Worm (Caenorhabditis elegans) whole organism, L3 larva: Measurements from ENCODE around the gene frpr-4.

ENCODE experiments used
- ZK546.5 ChIP-seq: sonication (generic microtip); optimal IDR thresholded peaks from 2 replicates; lab custom pipeline; 2017; ENCODE audit warnings: missing biosample characterization, missing genetic modification characterization
- ama-1 ChIP-seq: fragments of 150-350 bp; optimal IDR thresholded peaks from 2 replicates; lab custom pipeline; 2018
- ceh-82 ChIP-seq: fragments of 150-350 bp; optimal IDR thresholded peaks from 2 replicates; lab custom pipeline; 2014; ENCODE audit warnings: missing biosample characterization, missing genetic modification characterization
- ceh-9 ChIP-seq: sonication (generic microtip); optimal IDR thresholded peaks from 2 replicates; lab custom pipeline; 2018; ENCODE audit warnings: missing biosample characterization, missing genetic modification characterization
- daf-12 ChIP-seq: fragments of 150-350 bp; optimal IDR thresholded peaks from 2 replicates; lab custom pipeline; 2014; ENCODE audit warnings: missing biosample characterization, missing genetic modification reagents, missing genetic modification characterization
- egl-27 ChIP-seq: sonication (generic microtip); optimal IDR thresholded peaks from 4 replicates; lab custom pipeline; 2017; ENCODE audit warnings: missing biosample characterization, missing genetic modification reagents, missing genetic modification characterization
- egl-5 ChIP-seq: fragments of 150-350 bp; optimal IDR thresholded peaks from 2 replicates; lab custom pipeline; 2017; ENCODE audit warnings: missing biosample characterization, missing genetic modification reagents, missing genetic modification characterization, inconsistent platforms
- elt-1 ChIP-seq: fragments of 150-350 bp; optimal IDR thresholded peaks from 2 replicates; lab custom pipeline; 2014; ENCODE audit warnings: missing biosample characterization, missing genetic modification characterization
- elt-3 ChIP-seq, 3 experiments: fragments of 150-350 bp in 1 of 3; sonication (generic microtip) in 2 of 3; optimal IDR thresholded peaks; 2 replicates in 2 of 3; 4 replicates in 1 of 3; lab custom pipeline; 2014 to 2017; ENCODE audit warnings: missing biosample characterization in 3 of 3, missing genetic modification characterization in 3 of 3
- eor-1 ChIP-seq, 2 experiments: fragments of 150-350 bp; optimal IDR thresholded peaks; 2 replicates each; lab custom pipeline; 2014 to 2018; ENCODE audit warnings: missing biosample characterization in 2 of 2, missing genetic modification characterization in 2 of 2
- fkh-10 ChIP-seq: sonication (generic microtip); optimal IDR thresholded peaks from 2 replicates; lab custom pipeline; 2017; ENCODE audit warnings: missing biosample characterization, missing genetic modification reagents, missing genetic modification characterization
- fkh-2 ChIP-seq: fragments of 150-350 bp; optimal IDR thresholded peaks from 2 replicates; lab custom pipeline; 2014; ENCODE audit warnings: missing biosample characterization, missing genetic modification reagents, missing genetic modification characterization
- hmg-11 ChIP-seq: sonication (generic microtip); optimal IDR thresholded peaks from 2 replicates; lab custom pipeline; 2016; ENCODE audit warnings: missing genetic modification characterization, missing compliant biosample characterization
- jun-1 ChIP-seq: fragments of 150-350 bp; optimal IDR thresholded peaks from 2 replicates; lab custom pipeline; 2014; ENCODE audit warnings: missing biosample characterization, missing genetic modification reagents, missing genetic modification characterization
- lin-15B ChIP-seq: fragments of 150-350 bp; optimal IDR thresholded peaks from 2 replicates; lab custom pipeline; 2014; ENCODE audit warnings: missing biosample characterization, missing genetic modification characterization
- lin-39 ChIP-seq: fragments of 150-350 bp; optimal IDR thresholded peaks from 2 replicates; lab custom pipeline; 2018; ENCODE audit warnings: missing biosample characterization, missing genetic modification reagents, missing genetic modification characterization
- mdl-1 ChIP-seq: fragments of 150-350 bp; optimal IDR thresholded peaks from 2 replicates; lab custom pipeline; 2014; ENCODE audit warnings: missing biosample characterization, missing genetic modification characterization
- mml-1 ChIP-seq: fragments of 150-350 bp; sonication (generic microtip); optimal IDR thresholded peaks from 3 replicates; lab custom pipeline; 2014; ENCODE audit warnings: missing biosample characterization, missing genetic modification characterization
- nfya-1 ChIP-seq: sonication (generic microtip); optimal IDR thresholded peaks from 2 replicates; lab custom pipeline; 2017; ENCODE audit warnings: missing genetic modification characterization, mild to moderate bottlenecking, missing compliant biosample characterization, antibody characterized with exemption, moderate library complexity; ENCODE audit not compliant: insufficient read depth
- nhr-11 ChIP-seq: fragments of 150-350 bp; optimal IDR thresholded peaks from 2 replicates; lab custom pipeline; 2014; ENCODE audit warnings: missing biosample characterization, missing genetic modification characterization
- nhr-12 ChIP-seq: fragments of 150-350 bp; optimal IDR thresholded peaks from 2 replicates; lab custom pipeline; 2014; ENCODE audit warnings: missing biosample characterization, missing genetic modification characterization
- nhr-23 ChIP-seq: fragments of 150-350 bp; optimal IDR thresholded peaks from 2 replicates; lab custom pipeline; 2014; ENCODE audit warnings: missing biosample characterization, missing genetic modification reagents, missing genetic modification characterization
- nhr-237 ChIP-seq: fragments of 150-350 bp; optimal IDR thresholded peaks from 2 replicates; lab custom pipeline; 2014; ENCODE audit warnings: missing biosample characterization, missing genetic modification characterization
- nhr-25 ChIP-seq: sonication (generic microtip); optimal IDR thresholded peaks from 2 replicates; lab custom pipeline; 2017; ENCODE audit warnings: missing biosample characterization, missing genetic modification characterization
- nhr-28 ChIP-seq: fragments of 150-350 bp; optimal IDR thresholded peaks from 2 replicates; lab custom pipeline; 2014; ENCODE audit warnings: missing biosample characterization, missing genetic modification characterization
- nhr-43 ChIP-seq: sonication (generic microtip); optimal IDR thresholded peaks from 2 replicates; lab custom pipeline; 2016; ENCODE audit warnings: mild to moderate bottlenecking, missing genetic modification characterization, missing compliant biosample characterization; ENCODE audit not compliant: poor library complexity, severe bottlenecking
- nhr-76 ChIP-seq: fragments of 150-350 bp; sonication (generic microtip); optimal IDR thresholded peaks from 5 replicates; lab custom pipeline; 2014; ENCODE audit warnings: missing biosample characterization, missing genetic modification characterization
- nhr-77 ChIP-seq: fragments of 150-350 bp; optimal IDR thresholded peaks from 2 replicates; lab custom pipeline; 2014; ENCODE audit warnings: missing biosample characterization, missing genetic modification characterization
- pha-4 ChIP-seq: fragments of 150-350 bp; optimal IDR thresholded peaks from 2 replicates; lab custom pipeline; 2014; ENCODE audit warnings: missing biosample characterization, missing genetic modification reagents, missing genetic modification characterization
- sea-2 ChIP-seq: fragments of 150-350 bp; sonication (generic microtip); optimal IDR thresholded peaks from 4 replicates; lab custom pipeline; 2014; ENCODE audit warnings: missing biosample characterization, missing genetic modification reagents, missing genetic modification characterization
- skn-1 ChIP-seq: fragments of 150-350 bp; optimal IDR thresholded peaks from 2 replicates; lab custom pipeline; 2014; ENCODE audit warnings: missing biosample characterization, missing genetic modification characterization
- snpc-4 ChIP-seq: fragments of 150-350 bp; optimal IDR thresholded peaks from 2 replicates; lab custom pipeline; 2014; ENCODE audit warnings: missing biosample characterization, missing genetic modification characterization
- tbx-2 ChIP-seq: sonication (generic microtip); optimal IDR thresholded peaks from 2 replicates; lab custom pipeline; 2016; ENCODE audit warnings: mild to moderate bottlenecking, missing genetic modification characterization, missing compliant biosample characterization
- unc-39 ChIP-seq: sonication (generic microtip); optimal IDR thresholded peaks from 4 replicates; lab custom pipeline; 2017; ENCODE audit warnings: missing biosample characterization, missing genetic modification characterization
- unc-62 ChIP-seq: fragments of 150-350 bp; sonication (generic microtip); optimal IDR thresholded peaks from 4 replicates; lab custom pipeline; 2014; ENCODE audit warnings: missing biosample characterization, missing genetic modification reagents, missing genetic modification characterization
- zag-1 ChIP-seq: fragments of 150-350 bp; optimal IDR thresholded peaks from 2 replicates; lab custom pipeline; 2014; ENCODE audit warnings: missing biosample characterization, missing genetic modification characterization
- ztf-11 ChIP-seq: fragments of 150-350 bp; optimal IDR thresholded peaks from 2 replicates; lab custom pipeline; 2014; ENCODE audit warnings: missing biosample characterization, missing genetic modification characterization
- ztf-4 ChIP-seq: fragments of 150-350 bp; optimal IDR thresholded peaks from 2 replicates; lab custom pipeline; 2014; ENCODE audit warnings: missing biosample characterization, missing genetic modification characterization

frpr-4 gene

DNA sequence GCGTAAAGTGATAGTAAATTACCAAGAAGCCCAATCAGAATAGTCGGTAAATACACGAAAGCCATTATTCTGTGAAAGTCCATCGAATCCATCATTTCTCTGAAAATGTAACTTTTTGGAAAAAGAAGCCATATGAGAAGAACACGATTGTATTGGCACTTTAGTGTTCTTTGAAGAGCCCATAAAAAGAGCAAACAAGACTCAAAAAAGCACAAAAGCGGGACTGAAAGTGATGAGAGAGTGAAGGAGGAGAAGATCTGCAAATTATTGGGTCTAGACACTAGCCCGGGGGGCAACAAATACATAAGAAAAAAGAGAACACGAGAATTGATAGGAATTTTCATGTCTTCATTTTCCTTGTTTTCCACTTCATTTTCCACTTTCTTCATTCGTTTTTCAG lies at the start of gene frpr-4:
Gene frpr-4, minus strand, starts transcription at position 101 of the 400 bp plus-strand sequence.
- TF ChIP-seq nhr-237 (tag; lab: Kevin White, UChicago) (no peak), snpc-4 (tag; lab: Kevin White, UChicago) (no peak), daf-12 (tag; lab: Kevin White, UChicago) (no peak), elt-3 (tag; optimal IDR thresholded peaks at IDR 0.05; lab: Kevin White, UChicago) (no peak), ceh-82 (no peak), fkh-10 (GFP tag; lab: Kevin White, UChicago) (no peak), egl-5 (tag; lab: Kevin White, UChicago) (no peak), egl-27 (no peak), nhr-28 (tag; lab: Kevin White, UChicago) (no peak), skn-1 (tag; lab: Kevin White, UChicago) (no peak), tbx-2 (tag; lab: Kevin White, UChicago) (no peak), fkh-2 (tag; lab: Kevin White, UChicago) (no peak), nhr-11 (tag; lab: Kevin White, UChicago) (no peak), ama-1 (lab: Kevin White, UChicago) (no peak), elt-1 (tag; lab: Kevin White, UChicago) (no peak), nhr-23 (no peak), mml-1 (no peak), jun-1 (tag; lab: Kevin White, UChicago) (no peak), hmg-11 (tag; lab: Kevin White, UChicago) (no peak)

DNA sequence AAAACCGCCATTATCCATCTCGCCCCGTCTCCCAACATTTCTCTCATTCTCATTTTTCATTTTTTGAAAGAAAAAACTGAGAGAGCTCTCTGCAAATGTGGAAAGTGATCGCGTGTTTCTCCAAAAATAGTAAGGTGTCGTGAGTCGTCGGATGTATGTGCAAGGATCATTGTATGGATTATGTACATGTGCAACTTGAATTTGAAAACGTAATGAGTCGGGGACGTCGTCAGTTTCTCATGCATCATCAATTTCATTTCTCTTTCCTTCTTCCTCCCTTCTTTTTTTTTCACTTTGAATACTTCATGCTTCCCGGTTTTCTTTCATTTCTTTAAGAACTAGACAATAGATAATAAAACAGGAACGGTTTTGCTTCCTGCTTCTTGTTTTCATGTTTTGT lies 49.8 kb upstream of the frpr-4 start:
- TF ChIP-seq zag-1 (tag; lab: Kevin White, UChicago) (no peak), egl-5 (tag; lab: Kevin White, UChicago) (peak; percentile 86), tbx-2 (tag; lab: Kevin White, UChicago) (no peak), lin-39 (tag; lab: Kevin White, UChicago) (peak; percentile 22)

DNA sequence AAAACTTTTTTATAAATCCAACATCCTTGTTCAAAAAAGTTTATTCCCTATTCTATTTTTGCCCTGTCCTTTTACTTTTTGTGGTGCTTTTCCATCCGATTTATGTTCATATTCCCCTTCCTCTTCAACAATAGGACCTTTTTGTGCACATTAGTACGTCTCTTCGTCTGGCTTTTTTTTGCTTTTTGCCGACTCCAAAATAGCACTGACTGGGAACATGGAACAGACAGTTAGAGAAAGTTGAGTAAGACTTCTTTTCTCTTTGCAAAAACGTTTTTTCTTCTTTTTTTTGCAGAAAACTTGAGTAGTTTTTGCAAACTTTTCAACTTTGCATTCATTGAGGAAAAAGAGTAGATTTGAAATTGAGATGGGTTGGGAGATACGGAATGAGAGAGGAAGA lies 46.5 kb upstream of the frpr-4 start:
- no peak for TF ChIP-seq nhr-77 (tag; lab: Kevin White, UChicago)

DNA sequence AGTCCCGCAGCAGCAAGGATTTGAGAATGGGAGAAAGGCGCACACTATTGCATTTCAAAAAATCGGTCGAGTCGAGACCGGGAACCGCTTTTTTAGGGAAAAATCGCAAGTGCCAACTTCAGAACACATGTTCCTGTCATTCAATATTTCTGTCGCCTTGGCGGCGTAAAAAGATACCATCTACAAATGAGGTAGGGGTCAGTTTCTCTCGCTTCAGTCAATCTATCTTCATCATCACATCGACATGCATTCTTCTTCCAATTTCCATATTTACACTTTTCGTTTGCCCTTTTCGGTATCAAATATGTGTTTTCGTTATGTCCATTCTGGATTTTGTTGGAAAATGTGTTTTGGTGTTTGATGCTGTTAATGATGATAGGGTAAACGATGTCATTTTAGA lies 42.4 kb upstream of the frpr-4 start:
- TF ChIP-seq daf-12 (tag; lab: Kevin White, UChicago) (no peak), ztf-11 (tag; lab: Kevin White, UChicago) (no peak), nhr-25 (tag; lab: Kevin White, UChicago) (peak; percentile 4), unc-62 (GFP tag; lab: Kevin White, UChicago) (no peak), zag-1 (tag; lab: Kevin White, UChicago) (no peak), elt-1 (tag; lab: Kevin White, UChicago) (peak; percentile 71)

DNA sequence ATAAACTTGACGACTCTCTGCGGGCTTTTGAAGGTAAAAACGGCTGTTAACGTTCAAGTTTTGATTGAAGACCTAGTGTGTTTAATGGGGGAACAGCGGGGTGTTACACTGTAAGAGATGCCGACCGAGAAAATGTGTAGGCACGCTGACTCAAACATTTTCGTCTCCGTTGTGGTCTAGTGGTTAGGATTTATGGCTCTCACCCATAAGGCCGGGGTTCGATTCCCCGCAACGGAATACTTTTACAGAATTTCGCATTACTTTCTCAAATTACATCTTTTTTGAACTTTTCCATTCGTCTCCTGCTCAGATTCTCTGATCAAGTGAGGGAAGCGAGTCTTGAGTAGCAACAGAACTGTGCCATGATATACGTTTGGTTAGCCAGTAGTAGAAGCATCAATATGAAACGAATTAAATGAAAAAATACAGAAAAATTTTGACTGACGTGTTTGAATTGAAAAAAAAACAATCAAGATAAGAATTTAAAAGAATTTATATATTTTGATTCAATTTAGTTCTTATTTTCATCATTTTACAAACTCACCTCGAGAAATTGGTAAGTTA lies 38.0 kb upstream of the frpr-4 start, which contains the start of gene ZK622.1:
Gene ZK622.1, plus strand, starts transcription at position 514 of the 564 bp plus-strand sequence.
- no peak for TF ChIP-seq nhr-237 (tag; lab: Kevin White, UChicago)
- TF ChIP-seq eor-1 (tag; optimal IDR thresholded peaks at IDR 0.05; lab: Kevin White, UChicago): no peak
- TF ChIP-seq nhr-23: no peak
- no peak for TF ChIP-seq nhr-28 (tag; lab: Kevin White, UChicago)
- TF ChIP-seq nhr-43 (tag; lab: Kevin White, UChicago): peak; percentile 43
- no peak for TF ChIP-seq unc-39 (tag; lab: Kevin White, UChicago)
- TF ChIP-seq mdl-1 (tag; lab: Kevin White, UChicago): no peak
- TF ChIP-seq nfya-1 (tag; lab: Kevin White, UChicago): peak; percentile 21
- TF ChIP-seq egl-27: no peak
- TF ChIP-seq snpc-4 (tag; lab: Kevin White, UChicago): no peak
- TF ChIP-seq pha-4 (tag; lab: Kevin White, UChicago): peak; percentile 33
- TF ChIP-seq ztf-4 (tag; lab: Kevin White, UChicago): no peak
- no peak for TF ChIP-seq nhr-12 (tag; lab: Kevin White, UChicago)
- TF ChIP-seq egl-5 (tag; lab: Kevin White, UChicago): peak; percentile 15
- peak; percentile 42 for TF ChIP-seq lin-39 (tag; lab: Kevin White, UChicago)
- TF ChIP-seq ceh-9 (tag; lab: Kevin White, UChicago): no peak
- no peak for TF ChIP-seq zag-1 (tag; lab: Kevin White, UChicago)
- no peak for TF ChIP-seq sea-2 (GFP tag; lab: Kevin White, UChicago)
- TF ChIP-seq lin-15B (tag; lab: Kevin White, UChicago): no peak
- TF ChIP-seq ZK546.5 (tag; lab: Kevin White, UChicago): no peak
- TF ChIP-seq nhr-76 (tag; lab: Kevin White, UChicago): no peak
- no peak for TF ChIP-seq unc-62 (GFP tag; lab: Kevin White, UChicago)
- TF ChIP-seq daf-12 (tag; lab: Kevin White, UChicago): no peak
- peak; percentile 52 for TF ChIP-seq hmg-11 (tag; lab: Kevin White, UChicago)
